Fruit fly (Drosophila melanogaster) whole organism, pupa: ENCODE results near the gene CG13895.

Experiments used
- CG10348 ChIP-seq: fragments of 200-800 bp; sonication (Bioruptor generic); IDR thresholded peaks from 2 replicates; pipeline ENCODE4 v1.3.6; 2022; ENCODE audit warnings: missing biosample characterization, missing genetic modification characterization
- CG12605 ChIP-seq: fragments of 200-800 bp; sonication (Bioruptor generic); IDR thresholded peaks from 2 replicates; pipeline ENCODE4 v1.3.6; 2022; ENCODE audit warnings: missing biosample characterization, missing genetic modification characterization
- CG13204 ChIP-seq: fragments of 200-800 bp; sonication (Bioruptor generic); optimal IDR thresholded peaks from 2 replicates; lab custom pipeline; 2018; ENCODE audit warnings: missing biosample characterization, mild to moderate bottlenecking, missing genetic modification characterization, moderate library complexity
- CG14655 ChIP-seq: fragments of 200-800 bp; sonication (Bioruptor generic); optimal IDR thresholded peaks from 3 replicates; lab custom pipeline; 2017; ENCODE audit warnings: mild to moderate bottlenecking, missing biosample characterization, missing genetic modification reagents, missing genetic modification characterization
- CG15710 ChIP-seq: fragments of 200-800 bp; sonication (Bioruptor generic); optimal IDR thresholded peaks from 2 replicates; lab custom pipeline; 2018; ENCODE audit warnings: missing biosample characterization, mild to moderate bottlenecking, missing genetic modification characterization, moderate library complexity
- CG17806 ChIP-seq: fragments of 200-800 bp; sonication (Bioruptor generic); optimal IDR thresholded peaks from 2 replicates; lab custom pipeline; 2018; ENCODE audit warnings: missing biosample characterization, mild to moderate bottlenecking, missing genetic modification characterization, moderate library complexity
- CG32121 ChIP-seq: fragments of 200-800 bp; sonication (Bioruptor generic); IDR thresholded peaks from 2 replicates; pipeline ENCODE4 v1.3.6; 2022; ENCODE audit warnings: missing biosample characterization, missing genetic modification characterization
- CG34367 ChIP-seq: fragments of 200-800 bp; sonication (Bioruptor generic); optimal IDR thresholded peaks from 2 replicates; lab custom pipeline; 2018; ENCODE audit warnings: missing biosample characterization, mild to moderate bottlenecking, missing genetic modification characterization
- CG4496 ChIP-seq: fragments of 200-800 bp; sonication (Bioruptor generic); IDR thresholded peaks from 3 replicates; pipeline ENCODE4 v1.3.6; 2022; ENCODE audit warnings: missing biosample characterization, missing genetic modification characterization
- CG8159 ChIP-seq: fragments of 200-800 bp; sonication (Bioruptor generic); optimal IDR thresholded peaks from 3 replicates; lab custom pipeline; 2018; ENCODE audit warnings: missing biosample characterization, mild to moderate bottlenecking, missing genetic modification characterization, moderate library complexity
- CG8301 ChIP-seq: fragments of 200-800 bp; sonication (Bioruptor generic); optimal IDR thresholded peaks from 2 replicates; lab custom pipeline; 2018; ENCODE audit warnings: missing biosample characterization, mild to moderate bottlenecking, missing genetic modification characterization
- CG9948 ChIP-seq: fragments of 200-800 bp; sonication (Bioruptor generic); optimal IDR thresholded peaks from 2 replicates; lab custom pipeline; 2018; ENCODE audit warnings: missing biosample characterization, mild to moderate bottlenecking, missing genetic modification characterization, moderate library complexity
- D1 ChIP-seq: fragments of 200-800 bp; sonication (Bioruptor generic); optimal IDR thresholded peaks from 2 replicates; lab custom pipeline; 2018; ENCODE audit warnings: missing biosample characterization, mild to moderate bottlenecking, missing genetic modification characterization, moderate library complexity
- EcR ChIP-seq: fragments of 200-800 bp; sonication (Bioruptor generic); optimal IDR thresholded peaks from 3 replicates; lab custom pipeline; 2019; ENCODE audit warnings: missing biosample characterization, missing genetic modification characterization, mild to moderate bottlenecking, moderate library complexity, missing genetic modification reagents
- Ets98B ChIP-seq: fragments of 200-800 bp; sonication (Bioruptor generic); IDR thresholded peaks from 2 replicates; pipeline ENCODE4 v1.3.6; 2022; ENCODE audit warnings: missing biosample characterization, missing genetic modification characterization
- Pif1A ChIP-seq: fragments of 200-800 bp; sonication (Bioruptor generic); optimal IDR thresholded peaks from 3 replicates; lab custom pipeline; 2016; ENCODE audit warnings: missing biosample characterization, missing genetic modification characterization
- Pif1B ChIP-seq: fragments of 200-800 bp; sonication (Bioruptor generic); optimal IDR thresholded peaks from 3 replicates; lab custom pipeline; 2016; ENCODE audit warnings: missing biosample characterization, missing genetic modification characterization
- Snoo ChIP-seq: fragments of 200-800 bp; sonication (Bioruptor generic); optimal IDR thresholded peaks from 3 replicates; lab custom pipeline; 2017; ENCODE audit warnings: missing biosample characterization, mild to moderate bottlenecking, missing genetic modification characterization, inconsistent platforms
- fd96Ca ChIP-seq: fragments of 200-800 bp; sonication (Bioruptor generic); IDR thresholded peaks from 3 replicates; pipeline ENCODE4 v1.3.6; 2022; ENCODE audit warnings: missing biosample characterization, missing genetic modification characterization
- gl ChIP-seq: fragments of 200-800 bp; sonication (Bioruptor generic); optimal IDR thresholded peaks from 2 replicates; lab custom pipeline; 2018; ENCODE audit warnings: missing biosample characterization, mild to moderate bottlenecking, missing genetic modification characterization
- rn ChIP-seq: fragments of 200-800 bp; sonication (Bioruptor generic); IDR thresholded peaks from 2 replicates; pipeline ENCODE4 v1.3.6; 2022; ENCODE audit warnings: missing biosample characterization, missing genetic modification characterization

Gene CG13895

dm6 chr3L:707992-708489 is at the start of gene CG13895:
Gene CG13895 (minus strand): TSS chr3L:708205.
- TF ChIP-seq CG4496 (GFP tag; lab: Robert Waterston, UW) = 0 out of 3 replicates have a peak, but pooled peaks have one; percentile 42
- no peak for TF ChIP-seq CG9948 (tag; lab: Kevin White, UChicago)
- no peak for TF ChIP-seq CG14655
- TF ChIP-seq EcR (GFP tag; lab: Kevin White, UChicago) = peak; percentile 20
- no peak for TF ChIP-seq Snoo
- TF ChIP-seq CG17806 (tag; lab: Kevin White, UChicago) = no peak

dm6 chr3L:756372-756771 is 48.4 kb upstream of the CG13895 start:
- TF ChIP-seq CG8159 (tag; lab: Kevin White, UChicago) (peak; percentile 1), Ets98B (peak; percentile 80), CG34367 (no peak), fd96Ca (GFP tag; lab: Robert Waterston, UW) (peak; percentile 78), EcR (GFP tag; lab: Kevin White, UChicago) (no peak), Snoo (no peak), gl (tag; lab: Kevin White, UChicago) (no peak), CG15710 (no peak), CG8301 (tag; lab: Kevin White, UChicago) (peak; percentile 71), CG14655 (peak; percentile 57), Pif1B (GFP tag; lab: Kevin White, UChicago) (peak; percentile 14), CG13204 (GFP tag; lab: Kevin White, UChicago) (no peak), CG17806 (tag; lab: Kevin White, UChicago) (peak; percentile 18), D1 (tag; lab: Kevin White, UChicago) (no peak), rn (GFP tag; lab: Robert Waterston, UW) (0 out of 2 replicates have a peak, but pooled peaks have one; percentile 8), CG9948 (tag; lab: Kevin White, UChicago) (no peak), Pif1A (GFP tag; lab: Kevin White, UChicago) (peak; percentile 14), CG4496 (GFP tag; lab: Robert Waterston, UW) (peak; percentile 75; the same call in 2 of the 3 replicates), CG12605 (GFP tag; lab: Robert Waterston, UW) (peak; percentile 51; the same call in 1 of the 2 replicates), CG32121 (peak; percentile 66), CG10348 (GFP tag; lab: Robert Waterston, UW) (no peak)

DNA sequence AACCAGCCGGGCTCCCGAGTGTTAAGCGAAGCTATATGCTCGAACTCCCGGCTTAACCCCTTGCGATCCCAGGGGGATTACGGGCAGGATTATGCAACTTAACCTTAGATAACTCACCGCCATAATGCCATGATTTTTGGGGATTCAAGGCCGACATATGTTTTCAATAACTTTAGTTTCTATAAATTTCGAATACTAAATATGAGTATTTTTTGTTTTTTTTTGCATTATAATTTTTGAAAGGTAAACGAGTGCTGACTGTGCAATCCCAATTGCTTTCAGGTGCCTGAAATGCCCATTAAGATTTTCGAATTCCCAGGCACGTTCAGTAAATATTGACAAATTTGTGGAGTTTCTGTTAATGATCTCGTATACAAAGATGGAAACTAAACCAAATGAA is 47.3 kb upstream of the CG13895 start, which contains the start of gene hng3:
hng3 (minus strand) TSS at position 231 of the 400 bp plus-strand sequence.
- no peak for TF ChIP-seq Pif1B (GFP tag; lab: Kevin White, UChicago)
- no peak for TF ChIP-seq CG8159 (tag; lab: Kevin White, UChicago)
- no peak for TF ChIP-seq CG4496 (GFP tag; lab: Robert Waterston, UW)
- no peak for TF ChIP-seq CG14655
- no peak for TF ChIP-seq Pif1A (GFP tag; lab: Kevin White, UChicago)
- TF ChIP-seq CG17806 (tag; lab: Kevin White, UChicago) = no peak
- no peak for TF ChIP-seq Snoo
- TF ChIP-seq D1 (tag; lab: Kevin White, UChicago) = no peak
- TF ChIP-seq EcR (GFP tag; lab: Kevin White, UChicago) = no peak
- TF ChIP-seq CG34367 = no peak

DNA sequence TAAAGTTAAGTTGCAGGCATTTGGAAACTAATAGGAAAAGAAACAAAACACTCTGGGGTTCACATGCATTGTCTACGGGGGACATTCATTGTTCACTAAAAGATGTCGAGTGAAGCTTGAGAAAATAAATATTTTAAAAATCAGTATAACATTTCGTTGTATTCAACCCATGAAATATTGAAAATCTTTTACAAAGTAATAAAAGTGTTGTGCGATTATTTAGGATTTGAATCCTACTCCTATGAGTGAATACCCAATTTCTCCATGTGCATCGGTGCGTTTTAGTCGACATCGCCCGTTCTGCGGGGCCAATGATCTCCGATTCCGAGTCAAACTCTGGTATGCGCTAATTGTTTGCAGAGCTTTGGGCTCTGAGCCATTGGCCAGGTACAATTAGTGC is 46.6 kb upstream of the CG13895 start:
- TF ChIP-seq CG10348 (GFP tag; lab: Robert Waterston, UW) = 0 out of 2 replicates have a peak, but pooled peaks have one; percentile 19
- TF ChIP-seq CG4496 (GFP tag; lab: Robert Waterston, UW) = peak; percentile 45; the same call in 2 of the 3 replicates
- TF ChIP-seq D1 (tag; lab: Kevin White, UChicago) = no peak
- no peak for TF ChIP-seq CG13204 (GFP tag; lab: Kevin White, UChicago)
- TF ChIP-seq fd96Ca (GFP tag; lab: Robert Waterston, UW) = 0 out of 3 replicates have a peak, but pooled peaks have one; percentile 28
- peak; percentile 19 for TF ChIP-seq EcR (GFP tag; lab: Kevin White, UChicago)
- TF ChIP-seq Pif1A (GFP tag; lab: Kevin White, UChicago) = peak; percentile 8
- TF ChIP-seq CG9948 (tag; lab: Kevin White, UChicago) = no peak
- no peak for TF ChIP-seq rn (GFP tag; lab: Robert Waterston, UW)
- no peak for TF ChIP-seq CG8301 (tag; lab: Kevin White, UChicago)
- TF ChIP-seq Pif1B (GFP tag; lab: Kevin White, UChicago) = no peak
- no peak for TF ChIP-seq CG15710
- no peak for TF ChIP-seq CG34367
- TF ChIP-seq CG8159 (tag; lab: Kevin White, UChicago) = no peak
- TF ChIP-seq Ets98B = peak; percentile 60
- TF ChIP-seq Snoo = no peak
- peak; percentile 67; the same call in 1 of the 2 replicates for TF ChIP-seq CG32121
- TF ChIP-seq gl (tag; lab: Kevin White, UChicago) = no peak
- TF ChIP-seq CG14655 = peak; percentile 14
- 0 out of 2 replicates have a peak, but pooled peaks have one; percentile 12 for TF ChIP-seq CG12605 (GFP tag; lab: Robert Waterston, UW)
- no peak for TF ChIP-seq CG17806 (tag; lab: Kevin White, UChicago)
- TF ChIP-seq, all 21 proteins: peak for 9

DNA sequence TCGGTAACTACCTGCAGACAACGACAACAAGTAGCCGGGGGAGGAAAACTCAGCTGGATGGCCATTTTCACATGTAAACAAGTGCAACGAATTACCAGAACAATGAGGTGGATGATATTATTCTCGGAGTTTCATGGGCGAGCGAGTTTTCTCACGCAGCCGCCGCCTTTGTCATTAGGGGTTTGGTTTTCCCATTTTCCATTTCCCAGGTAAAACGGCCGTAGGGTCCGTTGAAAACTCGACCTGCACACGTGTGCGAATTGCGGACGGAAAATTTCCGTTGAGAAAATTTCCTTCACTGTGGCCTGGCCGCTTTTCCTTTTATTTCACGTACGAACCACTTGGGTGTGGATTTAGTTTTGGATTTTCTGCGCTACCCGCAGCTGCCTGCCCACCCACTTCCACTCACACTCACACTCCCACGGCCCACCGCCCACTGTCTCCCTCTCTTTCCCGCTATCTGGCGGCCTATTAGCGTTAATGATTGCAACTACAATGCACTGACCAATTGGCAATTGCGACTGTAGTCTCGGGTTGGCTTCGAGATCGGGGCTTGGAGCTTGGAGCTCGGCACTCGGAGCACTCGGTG is 45.7 kb upstream of the CG13895 start:
- TF ChIP-seq Snoo (no peak), D1 (tag; lab: Kevin White, UChicago) (no peak), rn (GFP tag; lab: Robert Waterston, UW) (no peak), CG14655 (no peak), CG4496 (GFP tag; lab: Robert Waterston, UW) (0 out of 3 replicates have a peak, but pooled peaks have one; percentile 36), EcR (GFP tag; lab: Kevin White, UChicago) (no peak), CG10348 (GFP tag; lab: Robert Waterston, UW) (no peak), Ets98B (peak; percentile 58), Pif1A (GFP tag; lab: Kevin White, UChicago) (no peak), gl (tag; lab: Kevin White, UChicago) (no peak), CG32121 (no peak), Pif1B (GFP tag; lab: Kevin White, UChicago) (no peak), fd96Ca (GFP tag; lab: Robert Waterston, UW) (peak; percentile 51; the same call in 1 of the 3 replicates), CG9948 (tag; lab: Kevin White, UChicago) (no peak), CG12605 (GFP tag; lab: Robert Waterston, UW) (no peak)
- TF ChIP-seq, all 21 proteins: peak for 3
